Fruit fly (Drosophila melanogaster): ENCODE data around the gene CG17839.

Gene CG17839

DNA sequence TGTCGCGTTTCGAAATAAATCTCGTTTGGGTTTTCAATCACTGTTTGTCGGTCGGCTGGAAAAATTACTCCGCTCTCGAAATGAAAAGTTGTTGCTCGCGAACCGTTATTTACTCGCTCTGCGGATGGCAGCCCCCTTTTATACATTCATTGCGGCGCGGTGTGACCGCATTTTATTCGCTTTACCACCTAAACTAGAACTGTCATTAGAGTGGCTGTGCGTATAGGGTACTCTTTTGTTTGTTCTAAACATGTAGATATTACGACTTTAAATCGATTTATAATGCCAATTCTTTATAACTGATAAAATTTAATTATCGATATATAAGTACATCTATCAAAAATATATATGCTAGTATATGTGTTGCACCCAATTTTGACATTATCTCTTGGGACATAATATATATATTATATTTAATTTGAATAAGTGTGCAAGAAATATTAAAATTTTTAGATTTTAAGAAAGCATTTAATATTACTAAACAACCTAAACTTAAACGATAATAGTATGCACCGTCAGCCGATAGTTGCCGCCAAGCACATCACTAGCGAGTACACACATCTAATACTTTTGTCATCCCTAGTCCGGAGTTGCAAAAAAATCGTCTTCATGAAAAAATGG is 18.6 kb upstream of the CG17839 start, which contains the start of the genes bmm and Tdrd3:
bmm (minus strand) TSS at position 183 of the 621 bp plus-strand sequence.
Tdrd3 (plus strand) TSS at position 562 of the 621 bp plus-strand sequence.
- peak; percentile 82 for TF ChIP-seq CG7045 (GFP tag; optimal IDR thresholded peaks at IDR 0.05)
- TF ChIP-seq CG7101 (tag; optimal IDR thresholded peaks at IDR 0.05) = peak; percentile 91
- TF ChIP-seq pad (GFP tag; optimal IDR thresholded peaks at IDR 0.05) = peak; percentile 73
- peak; percentile 73 for TF ChIP-seq CG5204 (GFP tag; optimal IDR thresholded peaks at IDR 0.05)
- peak; percentile 57 for TF ChIP-seq Mnt (GFP tag; optimal IDR thresholded peaks at IDR 0.05)
- TF ChIP-seq CG14711 (tag; optimal IDR thresholded peaks at IDR 0.05) = peak; percentile 80
- TF ChIP-seq cnc (optimal IDR thresholded peaks at IDR 0.05) = no peak
- TF ChIP-seq CG33017 (tag; optimal IDR thresholded peaks at IDR 0.05) = peak; percentile 71
- TF ChIP-seq CG12768 (GFP tag; optimal IDR thresholded peaks at IDR 0.05) = peak; percentile 64
- peak; percentile 69 for TF ChIP-seq Crg-1 (GFP tag; optimal IDR thresholded peaks at IDR 0.05)
- TF ChIP-seq tj (GFP tag; optimal IDR thresholded peaks at IDR 0.05) = peak; percentile 80
- TF ChIP-seq bab1 (GFP tag; optimal IDR thresholded peaks at IDR 0.05) = peak; percentile 88
- peak; percentile 82 for TF ChIP-seq toe (GFP tag; optimal IDR thresholded peaks at IDR 0.05)
- TF ChIP-seq cic (GFP tag; optimal IDR thresholded peaks at IDR 0.05) = peak; percentile 53
- TF ChIP-seq Clk (GFP tag; optimal IDR thresholded peaks at IDR 0.05) = peak; percentile 77
- TF ChIP-seq Hr96 (GFP tag; optimal IDR thresholded peaks at IDR 0.05) = peak; percentile 55
- TF ChIP-seq CG1620 (GFP tag; optimal IDR thresholded peaks at IDR 0.05) = peak; percentile 63
- peak; percentile 93 for TF ChIP-seq CG11617 (GFP tag; optimal IDR thresholded peaks at IDR 0.05)
- TF ChIP-seq kay (GFP tag; ENCODE audit: borderline replicate concordance) = no peak
- peak; percentile 69 for TF ChIP-seq ovo (GFP tag; optimal IDR thresholded peaks at IDR 0.05)

DNA sequence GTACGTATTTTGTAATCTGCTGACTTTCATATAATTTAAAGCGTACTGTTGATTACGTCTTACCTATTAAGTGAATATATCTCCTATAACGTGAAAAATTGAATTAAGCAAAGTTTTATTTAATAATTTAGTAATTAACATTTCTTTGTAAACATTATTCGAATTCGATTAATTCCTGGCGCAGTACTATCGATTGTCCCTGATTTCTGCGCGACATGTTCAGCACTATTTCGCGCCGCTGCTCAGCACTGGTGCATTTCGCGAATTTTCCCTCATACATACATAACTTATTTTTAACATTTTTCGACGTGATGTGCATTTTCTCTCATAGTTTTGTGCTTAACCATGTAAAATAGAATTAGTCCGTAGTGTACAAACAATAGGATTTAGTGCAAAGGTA is 15.3 kb upstream of the CG17839 start, which contains the start of gene Helz:
Helz (plus strand) TSS at position 260 of the 400 bp plus-strand sequence.
- TF ChIP-seq pad (GFP tag; optimal IDR thresholded peaks at IDR 0.05) = no peak
- no peak for TF ChIP-seq cic (GFP tag; optimal IDR thresholded peaks at IDR 0.05)
- peak; percentile 6 for TF ChIP-seq Mnt (GFP tag; optimal IDR thresholded peaks at IDR 0.05)
- TF ChIP-seq ovo (GFP tag; optimal IDR thresholded peaks at IDR 0.05) = no peak
- TF ChIP-seq CG33017 (tag; optimal IDR thresholded peaks at IDR 0.05) = peak; percentile 22
- no peak for TF ChIP-seq CG7045 (GFP tag; optimal IDR thresholded peaks at IDR 0.05)
- TF ChIP-seq kay (GFP tag; ENCODE audit: borderline replicate concordance) = no peak
- TF ChIP-seq CG14711 (tag; optimal IDR thresholded peaks at IDR 0.05) = peak; percentile 25
- TF ChIP-seq CG1620 (GFP tag; optimal IDR thresholded peaks at IDR 0.05) = peak; percentile 77
- TF ChIP-seq CG7101 (tag; optimal IDR thresholded peaks at IDR 0.05) = peak; percentile 66

DNA sequence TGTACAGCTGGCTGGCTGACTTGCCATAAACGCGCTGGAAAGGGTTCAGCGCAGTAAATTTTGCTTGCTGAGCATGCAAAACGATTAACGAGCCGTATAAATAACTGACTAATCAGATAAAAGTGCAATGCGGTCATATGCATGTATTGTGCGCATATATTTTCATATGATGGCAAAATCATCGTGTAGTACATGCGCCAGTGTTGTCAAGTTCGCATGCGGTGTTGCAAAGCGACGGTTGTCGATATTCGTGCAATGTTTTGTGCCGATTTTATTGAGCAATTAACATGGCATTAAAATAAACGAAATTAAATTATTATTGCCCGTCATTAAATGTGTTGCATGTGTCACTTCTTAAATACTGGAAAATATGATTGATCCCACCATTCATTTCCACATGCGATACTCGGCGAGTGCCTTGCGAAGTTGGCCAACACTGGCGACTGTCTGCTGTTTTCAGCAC is 14.8 kb upstream of the CG17839 start:
- TF ChIP-seq CG14711 (tag; optimal IDR thresholded peaks at IDR 0.05) (peak; percentile 83), cic (GFP tag; optimal IDR thresholded peaks at IDR 0.05) (peak; percentile 68), CG12768 (GFP tag; optimal IDR thresholded peaks at IDR 0.05) (peak; percentile 96), cnc (optimal IDR thresholded peaks at IDR 0.05) (no peak), bab1 (GFP tag; optimal IDR thresholded peaks at IDR 0.05) (peak; percentile 74), Clk (GFP tag; optimal IDR thresholded peaks at IDR 0.05) (peak; percentile 87), Crg-1 (GFP tag; optimal IDR thresholded peaks at IDR 0.05) (peak; percentile 97), CG33017 (tag; optimal IDR thresholded peaks at IDR 0.05) (peak; percentile 75), CG7101 (tag; optimal IDR thresholded peaks at IDR 0.05) (peak; percentile 90), toe (GFP tag; optimal IDR thresholded peaks at IDR 0.05) (peak; percentile 93), kay (GFP tag; ENCODE audit: borderline replicate concordance) (no peak), ovo (GFP tag; optimal IDR thresholded peaks at IDR 0.05) (peak; percentile 90), Mnt (GFP tag; optimal IDR thresholded peaks at IDR 0.05) (peak; percentile 91), pad (GFP tag; optimal IDR thresholded peaks at IDR 0.05) (peak; percentile 82), tj (GFP tag; optimal IDR thresholded peaks at IDR 0.05) (peak; percentile 88), CG1620 (GFP tag; optimal IDR thresholded peaks at IDR 0.05) (peak; percentile 97), CG7045 (GFP tag; optimal IDR thresholded peaks at IDR 0.05) (peak; percentile 84), CG5204 (GFP tag; optimal IDR thresholded peaks at IDR 0.05) (peak; percentile 93), CG11617 (GFP tag; optimal IDR thresholded peaks at IDR 0.05) (peak; percentile 79), Hr96 (GFP tag; optimal IDR thresholded peaks at IDR 0.05) (peak; percentile 95)

DNA sequence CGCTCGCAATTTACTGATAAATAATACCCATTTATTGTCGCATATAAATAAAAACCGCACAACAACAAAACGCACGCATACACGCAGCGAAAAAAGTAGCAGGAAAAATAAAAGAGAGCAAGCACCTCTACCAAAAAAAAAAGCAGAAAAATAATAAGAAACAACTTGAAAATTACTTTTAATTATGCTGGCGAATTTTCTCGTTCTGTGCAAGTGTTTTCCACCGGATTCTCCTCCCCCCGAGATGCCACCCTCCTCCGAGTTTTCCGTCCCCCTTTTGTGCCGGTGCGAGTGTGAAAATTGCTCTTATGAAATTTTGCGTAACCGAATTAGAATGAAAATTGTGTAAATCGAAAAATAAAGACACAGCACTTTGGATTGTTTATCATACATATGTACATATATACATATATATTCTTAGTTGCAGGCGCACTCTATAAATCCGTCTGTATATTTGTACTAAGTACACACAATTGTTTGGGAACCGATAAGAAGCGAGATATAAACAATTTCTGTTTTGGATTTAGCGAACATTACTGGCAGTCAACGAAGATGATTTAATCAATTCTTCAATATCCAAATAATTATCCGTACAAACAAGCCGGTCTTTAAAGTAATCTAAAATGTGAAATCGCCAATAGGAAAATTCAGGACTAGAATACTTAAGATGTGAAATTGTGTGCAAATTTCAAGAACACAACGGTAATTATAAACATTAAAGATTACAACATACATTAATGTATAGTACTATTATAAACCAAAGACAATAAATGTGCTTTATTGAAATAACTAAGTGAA is 13.9 kb upstream of the CG17839 start:
- TF ChIP-seq Crg-1 (GFP tag; optimal IDR thresholded peaks at IDR 0.05) (no peak), cic (GFP tag; optimal IDR thresholded peaks at IDR 0.05) (no peak), CG33017 (tag; optimal IDR thresholded peaks at IDR 0.05) (no peak), cnc (optimal IDR thresholded peaks at IDR 0.05) (no peak), pad (GFP tag; optimal IDR thresholded peaks at IDR 0.05) (no peak), tj (GFP tag; optimal IDR thresholded peaks at IDR 0.05) (no peak), toe (GFP tag; optimal IDR thresholded peaks at IDR 0.05) (no peak), ovo (GFP tag; optimal IDR thresholded peaks at IDR 0.05) (no peak), CG7045 (GFP tag; optimal IDR thresholded peaks at IDR 0.05) (no peak), CG12768 (GFP tag; optimal IDR thresholded peaks at IDR 0.05) (no peak), CG5204 (GFP tag; optimal IDR thresholded peaks at IDR 0.05) (no peak), bab1 (GFP tag; optimal IDR thresholded peaks at IDR 0.05) (no peak), CG1620 (GFP tag; optimal IDR thresholded peaks at IDR 0.05) (no peak), Clk (GFP tag; optimal IDR thresholded peaks at IDR 0.05) (no peak), CG11617 (GFP tag; optimal IDR thresholded peaks at IDR 0.05) (no peak), Mnt (GFP tag; optimal IDR thresholded peaks at IDR 0.05) (no peak)

Measured in whole organism, adult.